Worm (Caenorhabditis elegans): Measurements from ENCODE around the gene pxl-1.

Gene pxl-1

ce11 chrIII:5919799-5920387, 24.1 kb upstream of the pxl-1 start, which contains the start of the genes tdo-2 and C28H8.2:
TSS of gene tdo-2 (minus strand) at chrIII:5919955.
TSS of gene C28H8.2 (plus strand) at chrIII:5920322.
- no peak for TF ChIP-seq lin-15B (tag; optimal IDR thresholded peaks at IDR 0.05)
- TF ChIP-seq snpc-4 (tag; optimal IDR thresholded peaks at IDR 0.05) = no peak
- TF ChIP-seq skn-1 (tag; optimal IDR thresholded peaks at IDR 0.05) = peak; percentile 4
- TF ChIP-seq unc-98 (GFP tag; IDR thresholded peaks at IDR 0.05) = no peak
- peak; percentile 7 for TF ChIP-seq lin-13 (GFP tag; optimal IDR thresholded peaks at IDR 0.05)
- TF ChIP-seq mab-9 (GFP tag; IDR thresholded peaks at IDR 0.05) = no peak
- peak; percentile 48 for TF ChIP-seq mep-1 (tag; optimal IDR thresholded peaks at IDR 0.05)
- TF ChIP-seq nhr-71 (tag; optimal IDR thresholded peaks at IDR 0.05) = peak; percentile 89
- no peak for TF ChIP-seq fkh-4 (tag; optimal IDR thresholded peaks at IDR 0.05; ENCODE audit: borderline replicate concordance)
- no peak for TF ChIP-seq ets-5 (GFP tag; IDR thresholded peaks at IDR 0.05)
- TF ChIP-seq egl-27 (tag; optimal IDR thresholded peaks at IDR 0.05) = no peak
- no peak for TF ChIP-seq isw-1 (GFP tag; IDR thresholded peaks at IDR 0.05)
- no peak for TF ChIP-seq nhr-76 (tag; optimal IDR thresholded peaks at IDR 0.05)
- TF ChIP-seq Y116A8C.19 (tag; optimal IDR thresholded peaks at IDR 0.05; ENCODE audit: borderline replicate concordance) = no peak
- peak; percentile 54 for TF ChIP-seq nhr-47 (tag; optimal IDR thresholded peaks at IDR 0.05)
- no peak for TF ChIP-seq unc-86 (tag; optimal IDR thresholded peaks at IDR 0.05)
- no peak for TF ChIP-seq ama-1 (optimal IDR thresholded peaks at IDR 0.05)
- no peak for TF ChIP-seq nhr-84 (tag; optimal IDR thresholded peaks at IDR 0.05)
- peak in 1 of 2 experiments; percentile 77 for TF ChIP-seq lin-35 (GFP tag; optimal IDR thresholded peaks at IDR 0.05)
- no peak for TF ChIP-seq nhr-12 (tag; optimal IDR thresholded peaks at IDR 0.05)
- peak; percentile 94 for TF ChIP-seq blmp-1 (tag; optimal IDR thresholded peaks at IDR 0.05)
- TF ChIP-seq lsy-2 (tag; optimal IDR thresholded peaks at IDR 0.05) = peak; percentile 37
- TF ChIP-seq ceh-82 (tag; optimal IDR thresholded peaks at IDR 0.05) = no peak
- peak; percentile 91 for TF ChIP-seq nhr-20 (tag; optimal IDR thresholded peaks at IDR 0.05)
- TF ChIP-seq nhr-90 (tag; optimal IDR thresholded peaks at IDR 0.05; ENCODE audit: poor library complexity) = peak; percentile 77
- peak; percentile 67 for TF ChIP-seq unc-130 (tag; optimal IDR thresholded peaks at IDR 0.05)
- TF ChIP-seq pag-3 (tag; optimal IDR thresholded peaks at IDR 0.05; ENCODE audit: borderline replicate concordance, insufficient read depth) = no peak
- TF ChIP-seq ztf-4 (tag; optimal IDR thresholded peaks at IDR 0.05) = peak; percentile 39
- no peak for TF ChIP-seq aha-1 (tag; optimal IDR thresholded peaks at IDR 0.05)
- TF ChIP-seq hpl-2 (GFP tag; optimal IDR thresholded peaks at IDR 0.05) = no peak
- TF ChIP-seq nhr-77 (tag; optimal IDR thresholded peaks at IDR 0.05) = no peak
- no peak for TF ChIP-seq pqm-1 (tag; optimal IDR thresholded peaks at IDR 0.05)
- TF ChIP-seq nhr-237 (tag; optimal IDR thresholded peaks at IDR 0.05) = no peak
- TF ChIP-seq unc-62 (GFP tag; optimal IDR thresholded peaks at IDR 0.05) = no peak
- TF ChIP-seq F16B12.6 (tag; optimal IDR thresholded peaks at IDR 0.05) = no peak
- TF ChIP-seq snu-23 (GFP tag; optimal IDR thresholded peaks at IDR 0.05) = peak; percentile 75
- TF ChIP-seq nhr-19 (GFP tag; conservative IDR thresholded peaks at IDR 0.05) = peak; percentile 78
- TF ChIP-seq ceh-8 (GFP tag; optimal IDR thresholded peaks at IDR 0.05) = no peak
- no peak for TF ChIP-seq fkh-8 (tag; optimal IDR thresholded peaks at IDR 0.05)
- TF ChIP-seq elt-3 (tag; optimal IDR thresholded peaks at IDR 0.05) = peak in 5 of 6 experiments; percentile 83 to 96 (median 93)
- no peak for TF ChIP-seq unc-30 (tag; optimal IDR thresholded peaks at IDR 0.05)
- no peak for TF ChIP-seq jun-1 (tag; optimal IDR thresholded peaks at IDR 0.05)
- no peak for TF ChIP-seq aly-2 (tag; optimal IDR thresholded peaks at IDR 0.05)
- no peak for TF ChIP-seq dsc-1 (tag; optimal IDR thresholded peaks at IDR 0.05)
- no peak for TF ChIP-seq zip-4 (GFP tag; optimal IDR thresholded peaks at IDR 0.05)
- TF ChIP-seq sup-37 (GFP tag; optimal IDR thresholded peaks at IDR 0.05) = no peak
- no peak for TF ChIP-seq fkh-10 (GFP tag; optimal IDR thresholded peaks at IDR 0.05)
- TF ChIP-seq lir-3 (tag; optimal IDR thresholded peaks at IDR 0.05; ENCODE audit: poor library complexity) = peak; percentile 22
- no peak for TF ChIP-seq elt-2 (tag; optimal IDR thresholded peaks at IDR 0.05)
- TF ChIP-seq alr-1 (tag; optimal IDR thresholded peaks at IDR 0.05; ENCODE audit: borderline replicate concordance) = no peak
- peak in 1 of 2 experiments; percentile 17 for TF ChIP-seq efl-1 (optimal IDR thresholded peaks at IDR 0.05)
- TF ChIP-seq efl-1 (GFP tag; optimal IDR thresholded peaks at IDR 0.05 in 1 of 2) = peak in 1 of 2 experiments; percentile 93
- TF ChIP-seq C16A3.4 (tag; optimal IDR thresholded peaks at IDR 0.05) = peak; percentile 4

Measured in whole organism, L1 larva.